Fruit fly (Drosophila melanogaster): ENCODE measurements around the gene LysE.

DNA sequence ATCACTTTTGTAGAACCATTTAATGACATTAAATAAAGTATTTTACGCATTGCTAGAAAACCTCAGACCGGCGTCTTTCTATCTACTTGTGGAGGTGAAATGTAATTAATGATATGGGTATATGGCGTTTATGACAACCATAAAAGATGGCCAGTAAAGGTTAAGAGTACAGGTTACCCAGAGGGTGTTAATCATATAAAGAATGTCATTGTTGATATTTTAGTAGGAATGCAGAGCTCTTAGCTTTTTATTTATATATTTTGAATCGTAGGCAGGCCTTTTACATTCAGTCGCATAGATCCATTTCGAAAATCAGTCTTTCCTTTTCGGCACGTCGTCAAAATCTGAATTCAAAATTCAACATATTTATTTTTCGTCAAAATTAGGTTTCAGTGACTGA, 37.8 kb downstream of the LysE start, which contains the start of gene Bfc:
- TF ChIP-seq Bteb2 (GFP tag; optimal IDR thresholded peaks at IDR 0.05): no peak
- TF ChIP-seq Tbp (GFP tag; optimal IDR thresholded peaks at IDR 0.05): no peak
